Worm (Caenorhabditis elegans) whole organism, mixed stage, embryonic: Measurements from ENCODE around the gene str-28.

Experiments used
- M03D4.4 ChIP-seq: sonication (generic microtip); optimal IDR thresholded peaks from 2 replicates; lab custom pipeline; 2017; ENCODE audit warnings: mild to moderate bottlenecking, missing genetic modification characterization, missing compliant biosample characterization
- elt-3 ChIP-seq: fragments of 150-350 bp; optimal IDR thresholded peaks from 2 replicates; lab custom pipeline; 2014; ENCODE audit warnings: missing biosample characterization, missing genetic modification characterization
- lin-13 ChIP-seq: fragments of 150-350 bp; optimal IDR thresholded peaks from 2 replicates; lab custom pipeline; 2014; ENCODE audit warnings: missing biosample characterization, missing genetic modification characterization
- mls-2 ChIP-seq: sonication (generic microtip); optimal IDR thresholded peaks from 2 replicates; lab custom pipeline; 2016; ENCODE audit warnings: mild to moderate bottlenecking, missing genetic modification characterization, moderate library complexity, missing compliant biosample characterization
- unc-39 ChIP-seq: fragments of 150-350 bp; optimal IDR thresholded peaks from 2 replicates; lab custom pipeline; 2014; ENCODE audit warnings: missing biosample characterization, missing genetic modification characterization
- ztf-11 ChIP-seq: fragments of 150-350 bp; optimal IDR thresholded peaks from 2 replicates; lab custom pipeline; 2014; ENCODE audit warnings: missing biosample characterization, missing genetic modification characterization

DNA sequence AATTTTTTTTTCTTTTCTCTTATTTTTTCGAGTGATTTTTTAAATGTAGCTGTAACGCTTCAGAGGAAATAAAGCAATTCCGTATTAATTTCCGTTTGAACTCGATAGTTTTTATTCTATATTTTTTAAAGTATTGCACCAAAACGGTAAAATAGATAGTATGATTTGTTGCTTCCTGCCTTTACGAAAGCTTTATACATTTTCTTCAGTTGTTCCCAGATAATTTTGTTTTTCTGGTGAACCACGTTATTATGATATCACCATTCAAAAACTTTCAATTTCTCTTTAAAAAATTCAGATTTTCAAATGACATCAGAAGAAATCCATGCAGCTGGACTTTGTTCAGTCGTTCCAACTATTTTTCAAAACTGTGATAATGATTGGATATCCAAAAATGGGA, 42.2 kb upstream of the str-28 start, which contains the start of gene srb-18:
- TF ChIP-seq ztf-11 (tag; lab: Kevin White, UChicago), result no peak
- no peak for TF ChIP-seq lin-13
- no peak for TF ChIP-seq unc-39 (tag; lab: Kevin White, UChicago)
- no peak for TF ChIP-seq elt-3 (tag; lab: Kevin White, UChicago)
- TF ChIP-seq mls-2 (tag; lab: Kevin White, UChicago), result no peak
- TF ChIP-seq M03D4.4 (tag; lab: Kevin White, UChicago), result no peak
